Worm (Caenorhabditis elegans) whole organism, L1 larva: Measurements from ENCODE around the gene nphp-4.

ENCODE experiments used
- aly-2 ChIP-seq: fragments of 150-350 bp; optimal IDR thresholded peaks from 2 replicates; lab custom pipeline; 2014; ENCODE audit warnings: missing biosample characterization, missing genetic modification characterization
- blmp-1 ChIP-seq: fragments of 150-350 bp; optimal IDR thresholded peaks from 2 replicates; lab custom pipeline; 2014; ENCODE audit warnings: missing biosample characterization, missing genetic modification characterization
- elt-3 ChIP-seq, 6 experiments: fragments of 150-350 bp in 1 of 6; sonication (generic microtip); optimal IDR thresholded peaks; 2 replicates each; lab custom pipeline; 2017 to 2018; ENCODE audit warnings: missing biosample characterization in 6 of 6, missing genetic modification characterization in 6 of 6, inconsistent platforms in 1 of 6
- fkh-4 ChIP-seq: sonication (generic microtip); optimal IDR thresholded peaks from 2 replicates; lab custom pipeline; 2016; ENCODE audit warnings: missing compliant biosample characterization, missing genetic modification characterization, borderline replicate concordance
- fos-1 ChIP-seq: fragments of 150-350 bp; optimal IDR thresholded peaks from 2 replicates; lab custom pipeline; 2014; ENCODE audit warnings: missing biosample characterization, missing genetic modification characterization
- lin-13 ChIP-seq: fragments of 150-350 bp; optimal IDR thresholded peaks from 2 replicates; lab custom pipeline; 2014; ENCODE audit warnings: missing biosample characterization, missing genetic modification reagents, missing genetic modification characterization
- nhr-237 ChIP-seq: fragments of 150-350 bp; optimal IDR thresholded peaks from 2 replicates; lab custom pipeline; 2014; ENCODE audit warnings: missing biosample characterization, missing genetic modification characterization
- unc-86 ChIP-seq: sonication (generic microtip); optimal IDR thresholded peaks from 2 replicates; lab custom pipeline; 2016; ENCODE audit warnings: missing genetic modification characterization, missing compliant biosample characterization
- ztf-11 ChIP-seq, 2 experiments: sonication (generic microtip); optimal IDR thresholded peaks; 2 replicates each; lab custom pipeline; 2016 to 2017; ENCODE audit warnings: missing genetic modification characterization in 2 of 2, missing biosample characterization in 1 of 2, missing compliant biosample characterization in 1 of 2

ce11 chrV:11889115-11889935, 45.8 kb upstream of the nphp-4 start:
- TF ChIP-seq lin-13 (no peak), blmp-1 (peak; percentile 11), ztf-11 (tag; optimal IDR thresholded peaks at IDR 0.05; lab: Kevin White, UChicago) (no peak), unc-86 (tag; lab: Kevin White, UChicago) (no peak), fkh-4 (no peak), elt-3 (tag; optimal IDR thresholded peaks at IDR 0.05; lab: Kevin White, UChicago) (peak in 1 of 6 experiments; percentile 3), fos-1 (tag; lab: Kevin White, UChicago) (no peak), nhr-237 (tag; lab: Kevin White, UChicago) (no peak), aly-2 (tag; lab: Kevin White, UChicago) (peak; percentile 77)
